Worm (Caenorhabditis elegans): ENCODE data around the gene F58E6.13.

Gene F58E6.13

ce11 chrV:9786721-9787131, 41.7 kb downstream of the F58E6.13 start, which contains the start of gene F46B6.6 (continued):
- TF ChIP-seq chd-7 (tag; optimal IDR thresholded peaks at IDR 0.05) (peak; percentile 80), lin-54 (GFP tag; optimal IDR thresholded peaks at IDR 0.05) (peak; percentile 21), die-1 (tag; optimal IDR thresholded peaks at IDR 0.05) (peak; percentile 15), lir-1 (GFP tag; conservative IDR thresholded peaks at IDR 0.05) (no peak; the same call in 1 of the 2 replicates), ceh-79 (tag; optimal IDR thresholded peaks at IDR 0.05) (no peak)

- TF ChIP-seq hlh-12 (tag; optimal IDR thresholded peaks at IDR 0.05) = no peak
- TF ChIP-seq F10E7.11 (tag; optimal IDR thresholded peaks at IDR 0.05) = no peak
- no peak for TF ChIP-seq pha-4 (tag; optimal IDR thresholded peaks at IDR 0.05)
- no peak for TF ChIP-seq ceh-58 (GFP tag; IDR thresholded peaks at IDR 0.05)
- TF ChIP-seq lin-35 (GFP tag; optimal IDR thresholded peaks at IDR 0.05) = peak in 1 of 3 experiments; percentile 87
- TF ChIP-seq ztf-6 (GFP tag; IDR thresholded peaks at IDR 0.05) = 0 out of 2 replicates have a peak, but pooled peaks have one; percentile 42
- peak; percentile 31 for TF ChIP-seq F52B5.7 (tag; optimal IDR thresholded peaks at IDR 0.05)
- TF ChIP-seq egl-18 (GFP tag; IDR thresholded peaks at IDR 0.05) = 0 out of 2 replicates have a peak, but pooled peaks have one; percentile 64
- no peak for TF ChIP-seq lin-26 (GFP tag; IDR thresholded peaks at IDR 0.05)
- peak; percentile 69 for TF ChIP-seq madf-6 (GFP tag; IDR thresholded peaks at IDR 0.05)
- TF ChIP-seq hmg-1.2 (GFP tag; IDR thresholded peaks at IDR 0.05) = peak; percentile 99
- TF ChIP-seq Y53F4B.3 (GFP tag; IDR thresholded peaks at IDR 0.05) = no peak
- no peak for TF ChIP-seq F39B2.1 (GFP tag; IDR thresholded peaks at IDR 0.05)
- TF ChIP-seq ztf-28 (GFP tag; IDR thresholded peaks at IDR 0.05) = no peak
- no peak for TF ChIP-seq him-1 (tag; optimal IDR thresholded peaks at IDR 0.05)
- TF ChIP-seq egl-44 (GFP tag; IDR thresholded peaks at IDR 0.05) = peak; percentile 68
- peak; percentile 97 for TF ChIP-seq ceh-27 (GFP tag; optimal IDR thresholded peaks at IDR 0.05)
- TF ChIP-seq nfya-2 (GFP tag; IDR thresholded peaks at IDR 0.05) = no peak
- peak; percentile 97 for TF ChIP-seq lin-40 (tag; optimal IDR thresholded peaks at IDR 0.05)
- peak; percentile 97 for TF ChIP-seq attf-5 (GFP tag; optimal IDR thresholded peaks at IDR 0.05)
- TF ChIP-seq K12H6.12 (tag; optimal IDR thresholded peaks at IDR 0.05) = peak; percentile 97
- no peak for TF ChIP-seq egrh-3 (GFP tag; IDR thresholded peaks at IDR 0.05)
- no peak for TF ChIP-seq T07F8.4 (tag; optimal IDR thresholded peaks at IDR 0.05)
- peak; percentile 95 for TF ChIP-seq ztf-22 (GFP tag; optimal IDR thresholded peaks at IDR 0.05)
- TF ChIP-seq C06A6.2 (GFP tag; conservative IDR thresholded peaks at IDR 0.05) = peak; percentile 93
- TF ChIP-seq lin-54 (GFP tag; optimal IDR thresholded peaks at IDR 0.05) = peak; percentile 91
- TF ChIP-seq die-1 (tag; optimal IDR thresholded peaks at IDR 0.05) = no peak
- peak; percentile 98 for TF ChIP-seq B0336.3 (GFP tag; IDR thresholded peaks at IDR 0.05)
- TF ChIP-seq hlh-26 (GFP tag; conservative IDR thresholded peaks at IDR 0.05) = no peak
- TF ChIP-seq F55B11.4 (tag; optimal IDR thresholded peaks at IDR 0.05; ENCODE audit: borderline replicate concordance, insufficient read depth) = no peak
- peak; percentile 51; the same call in 1 of the 2 replicates for TF ChIP-seq attf-3 (GFP tag; conservative IDR thresholded peaks at IDR 0.05)
- no peak for TF ChIP-seq F57A8.1 (GFP tag; optimal IDR thresholded peaks at IDR 0.05)
- TF ChIP-seq bed-1 (GFP tag; IDR thresholded peaks at IDR 0.05) = 0 out of 2 replicates have a peak, but pooled peaks have one; percentile 75
- no peak for TF ChIP-seq snpc-3.4 (tag; optimal IDR thresholded peaks at IDR 0.05)
- peak; percentile 96 for TF ChIP-seq repo-1 (tag; optimal IDR thresholded peaks at IDR 0.05)
- no peak for TF ChIP-seq tbx-9 (tag; optimal IDR thresholded peaks at IDR 0.05; ENCODE audit: borderline replicate concordance)
- TF ChIP-seq ceh-100 (GFP tag; IDR thresholded peaks at IDR 0.05) = peak; percentile 82
- no peak for TF ChIP-seq snpc-1.1 (tag; optimal IDR thresholded peaks at IDR 0.05; ENCODE audit: insufficient read depth)
- peak; percentile 95 for TF ChIP-seq Y53G8AR.9 (GFP tag; conservative IDR thresholded peaks at IDR 0.05)
- TF ChIP-seq let-607 (tag; optimal IDR thresholded peaks at IDR 0.05) = peak; percentile 97 to 98
- TF ChIP-seq efl-1 (GFP tag; optimal IDR thresholded peaks at IDR 0.05) = peak; percentile 36
- TF ChIP-seq ztf-25 (GFP tag; IDR thresholded peaks at IDR 0.05) = no peak
Measured at ce11 chrV:9789657-9790261, 44.7 kb downstream of the F58E6.13 start, which contains the start of gene ztf-7. Gene ztf-7 (minus strand): TSS chrV:9789707.

All from whole organism, young adult.